Fruit fly (Drosophila melanogaster) whole organism, prepupa: ENCODE measurements around the gene CG42238.
A peak's percentile ranks its signal among the peaks of the same experiment; 100 is the strongest.

Experiments
- Blimp-1 ChIP-seq: fragments of 200-800 bp; sonication (Bioruptor generic); optimal IDR thresholded peaks from 3 replicates; lab custom pipeline; 2017; ENCODE audit warnings: missing biosample characterization, missing genetic modification characterization, mild to moderate bottlenecking, moderate library complexity, missing genetic modification reagents
- CG10669 ChIP-seq: fragments of 200-800 bp; sonication (Bioruptor generic); optimal IDR thresholded peaks from 3 replicates; lab custom pipeline; 2018; ENCODE audit warnings: missing biosample characterization, mild to moderate bottlenecking, missing genetic modification characterization, moderate library complexity
- CG15336 ChIP-seq: fragments of 200-800 bp; sonication (Bioruptor generic); IDR thresholded peaks from 2 replicates; pipeline ENCODE4 v1.3.6; 2022; ENCODE audit warnings: missing biosample characterization, missing genetic modification characterization
- CG1621 ChIP-seq: fragments of 200-800 bp; sonication (Bioruptor generic); optimal IDR thresholded peaks from 3 replicates; lab custom pipeline; 2018; ENCODE audit warnings: missing biosample characterization, mild to moderate bottlenecking, missing genetic modification characterization
- CG16779 ChIP-seq: fragments of 200-800 bp; sonication (Bioruptor generic); optimal IDR thresholded peaks from 3 replicates; lab custom pipeline; 2017; ENCODE audit warnings: missing biosample characterization, mild to moderate bottlenecking, missing genetic modification characterization
- CG3032 ChIP-seq: fragments of 200-800 bp; optimal IDR thresholded peaks from 2 replicates; lab custom pipeline; 2019; ENCODE audit warnings: missing biosample characterization, mild to moderate bottlenecking, missing genetic modification characterization, moderate library complexity
- CG31627 ChIP-seq: fragments of 200-800 bp; sonication (Bioruptor generic); optimal IDR thresholded peaks from 3 replicates; lab custom pipeline; 2016; ENCODE audit warnings: missing biosample characterization, missing genetic modification characterization
- CG32006 ChIP-seq: fragments of 200-800 bp; sonication (Bioruptor generic); optimal IDR thresholded peaks from 3 replicates; lab custom pipeline; 2017; ENCODE audit warnings: missing biosample characterization, mild to moderate bottlenecking, missing genetic modification characterization
- CG34406 ChIP-seq: fragments of 200-800 bp; sonication (Bioruptor generic); optimal IDR thresholded peaks from 3 replicates; lab custom pipeline; 2016; ENCODE audit warnings: missing biosample characterization, missing genetic modification characterization
- CG4318 ChIP-seq: fragments of 200-800 bp; sonication (Bioruptor generic); optimal IDR thresholded peaks from 3 replicates; lab custom pipeline; 2017; ENCODE audit warnings: missing biosample characterization, mild to moderate bottlenecking, missing genetic modification characterization
- CG6163 ChIP-seq: fragments of 200-800 bp; sonication (Bioruptor generic); IDR thresholded peaks from 3 replicates; pipeline ENCODE4 v1.3.6; 2022; ENCODE audit warnings: missing biosample characterization, missing genetic modification characterization
- CG6792 ChIP-seq: fragments of 200-800 bp; sonication (Bioruptor generic); optimal IDR thresholded peaks from 3 replicates; lab custom pipeline; 2016; ENCODE audit warnings: missing biosample characterization, missing genetic modification characterization
- CG6808 ChIP-seq: fragments of 200-800 bp; sonication (Bioruptor generic); optimal IDR thresholded peaks from 3 replicates; lab custom pipeline; 2017; ENCODE audit warnings: missing biosample characterization, missing genetic modification characterization, mild to moderate bottlenecking, moderate library complexity, missing genetic modification reagents
- CG6854 ChIP-seq: fragments of 200-800 bp; sonication (Bioruptor generic); optimal IDR thresholded peaks from 2 replicates; lab custom pipeline; 2017; ENCODE audit warnings: missing biosample characterization, mild to moderate bottlenecking, missing genetic modification characterization
- CG7368 ChIP-seq: fragments of 200-800 bp; sonication (Bioruptor generic); optimal IDR thresholded peaks from 3 replicates; lab custom pipeline; 2016; ENCODE audit warnings: missing biosample characterization, missing genetic modification characterization
- CG8119 ChIP-seq: fragments of 200-800 bp; sonication (Bioruptor generic); IDR thresholded peaks from 3 replicates; pipeline ENCODE4 v1.3.6; 2022; ENCODE audit warnings: missing biosample characterization, missing genetic modification characterization
- CG8319 ChIP-seq: fragments of 200-800 bp; sonication (Bioruptor generic); optimal IDR thresholded peaks from 3 replicates; lab custom pipeline; 2016; ENCODE audit warnings: missing biosample characterization, missing genetic modification characterization
- CG9139 ChIP-seq: fragments of 200-800 bp; sonication (Bioruptor generic); optimal IDR thresholded peaks from 3 replicates; lab custom pipeline; 2017; ENCODE audit warnings: missing biosample characterization, mild to moderate bottlenecking, missing genetic modification characterization
- Eip93F ChIP-seq: fragments of 200-800 bp; sonication (Bioruptor generic); optimal IDR thresholded peaks from 2 replicates; lab custom pipeline; 2016; ENCODE audit warnings: missing biosample characterization, mild to moderate bottlenecking, missing genetic modification characterization
- Ets21C ChIP-seq: fragments of 200-800 bp; sonication (Bioruptor generic); optimal IDR thresholded peaks from 3 replicates; lab custom pipeline; 2016; ENCODE audit warnings: missing biosample characterization, missing genetic modification characterization
- Ets96B ChIP-seq: fragments of 200-800 bp; optimal IDR thresholded peaks from 2 replicates; lab custom pipeline; 2019; ENCODE audit warnings: missing biosample characterization, mild to moderate bottlenecking, missing genetic modification characterization, moderate library complexity
- Hr38 ChIP-seq: sonication (Bioruptor generic); optimal IDR thresholded peaks from 2 replicates; lab custom pipeline; 2016; ENCODE audit warnings: missing biosample characterization, missing genetic modification characterization
- Hr39 ChIP-seq: fragments of 200-800 bp; sonication (Bioruptor generic); optimal IDR thresholded peaks from 2 replicates; lab custom pipeline; 2016; ENCODE audit warnings: missing biosample characterization, missing genetic modification characterization
- Hr4 ChIP-seq: fragments of 200-800 bp; sonication (Bioruptor generic); optimal IDR thresholded peaks from 3 replicates; lab custom pipeline; 2016; ENCODE audit warnings: missing biosample characterization, missing genetic modification characterization
- Lpt ChIP-seq: fragments of 200-800 bp; sonication (Bioruptor generic); optimal IDR thresholded peaks from 3 replicates; lab custom pipeline; 2016; ENCODE audit warnings: missing biosample characterization, missing genetic modification characterization
- Met ChIP-seq: fragments of 200-800 bp; sonication (Bioruptor generic); optimal IDR thresholded peaks from 3 replicates; lab custom pipeline; 2016; ENCODE audit warnings: missing biosample characterization, missing genetic modification characterization
- Sox14 ChIP-seq: fragments of 200-800 bp; sonication (Bioruptor generic); optimal IDR thresholded peaks from 3 replicates; lab custom pipeline; 2016; ENCODE audit warnings: missing biosample characterization, missing genetic modification characterization
- cyc ChIP-seq: fragments of 200-800 bp; sonication (Bioruptor generic); optimal IDR thresholded peaks from 3 replicates; lab custom pipeline; 2016; ENCODE audit warnings: missing biosample characterization, missing genetic modification characterization
- dac ChIP-seq: fragments of 200-800 bp; sonication (Bioruptor generic); optimal IDR thresholded peaks from 2 replicates; lab custom pipeline; 2017; ENCODE audit warnings: missing biosample characterization, mild to moderate bottlenecking, missing genetic modification characterization
- dsx ChIP-seq: fragments of 200-800 bp; optimal IDR thresholded peaks from 3 replicates; lab custom pipeline; 2019; ENCODE audit warnings: missing biosample characterization, mild to moderate bottlenecking, missing genetic modification characterization, moderate library complexity; ENCODE audit not compliant: poor library complexity, severe bottlenecking
- esn ChIP-seq: fragments of 200-800 bp; sonication (Bioruptor generic); optimal IDR thresholded peaks from 2 replicates; lab custom pipeline; 2016; ENCODE audit warnings: missing biosample characterization, mild to moderate bottlenecking, missing genetic modification characterization, moderate library complexity
- fd59A ChIP-seq: fragments of 200-800 bp; sonication (Bioruptor generic); optimal IDR thresholded peaks from 2 replicates; lab custom pipeline; 2017; ENCODE audit warnings: missing biosample characterization, mild to moderate bottlenecking, missing genetic modification characterization, missing genetic modification reagents
- lz ChIP-seq: fragments of 200-800 bp; sonication (Bioruptor generic); optimal IDR thresholded peaks from 3 replicates; lab custom pipeline; 2016; ENCODE audit warnings: missing biosample characterization, missing genetic modification characterization
- salr ChIP-seq, 2 experiments: fragments of 200-800 bp; sonication (Bioruptor generic); optimal IDR thresholded peaks; 3 replicates each; lab custom pipeline; 2016 to 2018; ENCODE audit warnings: missing biosample characterization in 2 of 2, missing genetic modification characterization in 2 of 2, mild to moderate bottlenecking in 1 of 2
- spab ChIP-seq: fragments of 200-800 bp; sonication (Bioruptor generic); optimal IDR thresholded peaks from 2 replicates; lab custom pipeline; 2017; ENCODE audit warnings: missing biosample characterization, mild to moderate bottlenecking, missing genetic modification characterization, missing genetic modification reagents
- ss ChIP-seq, 2 experiments: fragments of 200-800 bp; sonication (Bioruptor generic); optimal IDR thresholded peaks; 2 replicates in 1 of 2; 3 replicates in 1 of 2; lab custom pipeline; 2017 to 2018; ENCODE audit warnings: mild to moderate bottlenecking in 2 of 2, missing biosample characterization in 2 of 2, missing genetic modification characterization in 2 of 2, moderate library complexity in 1 of 2
- svp ChIP-seq: fragments of 200-800 bp; sonication (Bioruptor generic); peaks from one replicate; lab custom pipeline; 2016; ENCODE audit warnings: missing biosample characterization, missing genetic modification characterization
- topi ChIP-seq: fragments of 200-800 bp; sonication (Bioruptor generic); optimal IDR thresholded peaks from 3 replicates; lab custom pipeline; 2016; ENCODE audit warnings: missing biosample characterization, missing genetic modification characterization

CG42238 gene

dm6 chr2L:20917235-20918055, 134.5 kb downstream of the CG42238 start (continued):
- TF ChIP-seq CG34406 (GFP tag; lab: Kevin White, UChicago): peak; percentile 15
- TF ChIP-seq salr (GFP tag; optimal IDR thresholded peaks at IDR 0.05; lab: Kevin White, UChicago): peak in 1 of 2 experiments; percentile 85
- TF ChIP-seq CG32006: peak; percentile 83
- peak; percentile 76 for TF ChIP-seq CG6808
- TF ChIP-seq Hr39 (GFP tag; lab: Kevin White, UChicago): no peak
- TF ChIP-seq CG8119 (GFP tag; lab: Robert Waterston, UW): peak; percentile 44
- TF ChIP-seq lz (GFP tag; lab: Kevin White, UChicago): peak; percentile 50
- no peak for TF ChIP-seq cyc (GFP tag; lab: Kevin White, UChicago)
- TF ChIP-seq CG6792 (GFP tag; lab: Kevin White, UChicago): peak; percentile 49
- TF ChIP-seq CG6854: no peak
- TF ChIP-seq Lpt (GFP tag; lab: Kevin White, UChicago): no peak
- peak; percentile 64 for TF ChIP-seq topi (GFP tag; lab: Kevin White, UChicago)
- no peak for TF ChIP-seq Ets21C (GFP tag; lab: Kevin White, UChicago)
- TF ChIP-seq fd59A (GFP tag; lab: Kevin White, UChicago): no peak
- peak; percentile 34 for TF ChIP-seq CG31627 (GFP tag; lab: Kevin White, UChicago)
- peak; percentile 64; the same call in 1 of the 2 replicates for TF ChIP-seq CG15336
- no peak for TF ChIP-seq ss (GFP tag; optimal IDR thresholded peaks at IDR 0.05; lab: Kevin White, UChicago)
- TF ChIP-seq dac (GFP tag; lab: Kevin White, UChicago): peak; percentile 5
- TF ChIP-seq Eip93F (GFP tag; lab: Kevin White, UChicago): no peak
- TF ChIP-seq esn (GFP tag; lab: Kevin White, UChicago): peak; percentile 76
- peak; percentile 65 for TF ChIP-seq CG8319 (GFP tag; lab: Kevin White, UChicago)
- peak; percentile 73 for TF ChIP-seq svp (GFP tag; lab: Kevin White, UChicago)
- TF ChIP-seq Hr4 (GFP tag; lab: Kevin White, UChicago): peak; percentile 36
- no peak for TF ChIP-seq Hr38 (GFP tag; lab: Kevin White, UChicago)
- no peak for TF ChIP-seq Sox14 (GFP tag; lab: Kevin White, UChicago)
- peak; percentile 84 for TF ChIP-seq Ets96B (tag; lab: Kevin White, UChicago)
- peak; percentile 16 for TF ChIP-seq Blimp-1 (GFP tag; lab: Kevin White, UChicago)

DNA sequence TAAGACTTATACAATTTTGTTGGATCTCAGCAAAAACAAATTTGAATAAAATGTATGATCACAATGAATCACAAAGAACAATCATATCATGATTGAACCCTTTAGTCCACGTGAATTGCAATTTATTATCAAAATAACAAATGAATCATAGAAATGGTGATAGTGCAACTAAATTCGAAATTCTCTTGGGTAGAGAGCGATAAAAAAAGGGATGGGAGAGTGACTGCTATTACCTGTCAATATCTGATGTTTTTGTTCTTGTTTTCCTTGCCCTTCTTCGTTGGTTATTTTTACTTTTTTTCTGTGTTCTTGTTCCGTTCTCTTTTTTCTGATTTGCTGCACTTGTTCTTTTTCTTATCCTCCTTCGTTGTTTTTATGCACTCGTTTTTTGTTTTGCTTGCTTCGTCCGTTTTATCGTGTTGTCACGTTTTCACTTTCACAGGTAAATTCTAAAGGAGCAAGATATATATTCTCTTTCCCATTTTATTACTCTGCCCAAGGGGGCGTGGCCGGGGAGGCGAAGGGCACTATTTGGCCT, 135.2 kb downstream of the CG42238 start:
- TF ChIP-seq CG4318 (GFP tag; lab: Kevin White, UChicago) (no peak), Ets96B (tag; lab: Kevin White, UChicago) (peak; percentile 76), CG3032 (tag; lab: Kevin White, UChicago) (peak; percentile 72), Blimp-1 (GFP tag; lab: Kevin White, UChicago) (peak; percentile 16), dsx (GFP tag; lab: Kevin White, UChicago) (peak; percentile 68), CG6808 (peak; percentile 83), Met (no peak), CG1621 (tag; lab: Kevin White, UChicago) (peak; percentile 75), CG10669 (GFP tag; lab: Kevin White, UChicago) (peak; percentile 68), CG7368 (GFP tag; lab: Kevin White, UChicago) (no peak), spab (GFP tag; lab: Kevin White, UChicago) (peak; percentile 76), ss (GFP tag; optimal IDR thresholded peaks at IDR 0.05; lab: Kevin White, UChicago) (peak; percentile 85), esn (GFP tag; lab: Kevin White, UChicago) (no peak), salr (GFP tag; optimal IDR thresholded peaks at IDR 0.05; lab: Kevin White, UChicago) (peak in 1 of 2 experiments; percentile 21), CG16779 (tag; lab: Kevin White, UChicago) (peak; percentile 4), CG9139 (GFP tag; lab: Kevin White, UChicago) (peak; percentile 81), CG6163 (GFP tag; lab: Robert Waterston, UW) (peak; percentile 46; the same call in 2 of the 3 replicates)
- TF ChIP-seq, all 60 proteins: peak for 13
